Comparison of ENCODE assay signal across 1 fruit fly cellular context in genomic region chr3R:19902328-19902727, dm6.
TF ChIP-seq lines count a peak whose summit lies in the region.

No protein-coding gene starts in this region.

TF ChIP-seq in whole organism, embryonic, 481 proteins besides CTCF, POLR2A, EP300 and RAD21 (continued from another document):
- TF ChIP-seq Antp (GFP tag; optimal IDR thresholded peaks at IDR 0.05; lab: Kevin White, UChicago) (peak; percentile 11), CG32532 (GFP tag; IDR thresholded peaks at IDR 0.05; lab: Robert Waterston, UW) (peak; percentile 47; the same call in 1 of the 2 replicates), CG6175 (GFP tag; IDR thresholded peaks at IDR 0.05; lab: Robert Waterston, UW) (0 out of 3 replicates have a peak, but pooled peaks have one; percentile 24), CG9215 (GFP tag; IDR thresholded peaks at IDR 0.05; lab: Robert Waterston, UW) (no peak), caup (GFP tag; optimal IDR thresholded peaks at IDR 0.05; lab: Kevin White, UChicago; ENCODE audit: severe bottlenecking) (peak; percentile 9), Camta (GFP tag; optimal IDR thresholded peaks at IDR 0.05; lab: Kevin White, UChicago) (no peak), CG4282 (GFP tag; optimal IDR thresholded peaks at IDR 0.05; lab: Kevin White, UChicago) (no peak), CG12071 (GFP tag; optimal IDR thresholded peaks at IDR 0.05; lab: Kevin White, UChicago) (no peak), Ada2b (GFP tag; IDR thresholded peaks at IDR 0.05; lab: Robert Waterston, UW) (peak; percentile 25; the same call in 1 of the 2 replicates), row (GFP tag; IDR thresholded peaks at IDR 0.05; lab: Robert Waterston, UW) (peak; percentile 58; the same call in 2 of the 3 replicates), BtbVII (GFP tag; optimal IDR thresholded peaks at IDR 0.05; lab: Kevin White, UChicago) (peak; percentile 19), Nf-YC (tag; optimal IDR thresholded peaks at IDR 0.05; lab: Kevin White, UChicago) (peak; percentile 36), CG2120 (GFP tag; optimal IDR thresholded peaks at IDR 0.05; lab: Kevin White, UChicago) (peak; percentile 31), dm (GFP tag; optimal IDR thresholded peaks at IDR 0.05; lab: Kevin White, UChicago) (no peak), CG1024 (GFP tag; IDR thresholded peaks at IDR 0.05; lab: Robert Waterston, UW) (0 out of 2 replicates have a peak, but pooled peaks have one; percentile 18), chinmo (GFP tag; IDR thresholded peaks at IDR 0.05; lab: Robert Waterston, UW; ENCODE audit: partially characterized antibody) (peak; percentile 83; the same call in 3 of the 4 replicates), lbe (GFP tag; optimal IDR thresholded peaks at IDR 0.05; lab: Kevin White, UChicago) (no peak), mld (GFP tag; IDR thresholded peaks at IDR 0.05; lab: Robert Waterston, UW; ENCODE audit: partially characterized antibody) (no peak)
